Worm (Caenorhabditis elegans) whole organism, L3 larva: ENCODE data around the gene yars-2.

Experiments
- aly-2 ChIP-seq: fragments of 150-350 bp; optimal IDR thresholded peaks from 2 replicates; lab custom pipeline; 2014; ENCODE audit warnings: missing biosample characterization, missing genetic modification characterization
- ama-1 ChIP-seq: fragments of 150-350 bp; optimal IDR thresholded peaks from 2 replicates; lab custom pipeline; 2018
- lin-15B ChIP-seq: fragments of 150-350 bp; optimal IDR thresholded peaks from 2 replicates; lab custom pipeline; 2014; ENCODE audit warnings: missing biosample characterization, missing genetic modification characterization
- lin-39 ChIP-seq: fragments of 150-350 bp; optimal IDR thresholded peaks from 2 replicates; lab custom pipeline; 2018; ENCODE audit warnings: missing biosample characterization, missing genetic modification reagents, missing genetic modification characterization
- nhr-11 ChIP-seq: fragments of 150-350 bp; optimal IDR thresholded peaks from 2 replicates; lab custom pipeline; 2014; ENCODE audit warnings: missing biosample characterization, missing genetic modification characterization
- pha-4 ChIP-seq: fragments of 150-350 bp; optimal IDR thresholded peaks from 2 replicates; lab custom pipeline; 2014; ENCODE audit warnings: missing biosample characterization, missing genetic modification reagents, missing genetic modification characterization
- pqm-1 ChIP-seq: fragments of 150-350 bp; optimal IDR thresholded peaks from 2 replicates; lab custom pipeline; 2017; ENCODE audit warnings: missing biosample characterization, missing genetic modification characterization, inconsistent platforms
- skn-1 ChIP-seq: fragments of 150-350 bp; optimal IDR thresholded peaks from 2 replicates; lab custom pipeline; 2014; ENCODE audit warnings: missing biosample characterization, missing genetic modification characterization
- unc-62 ChIP-seq: fragments of 150-350 bp; sonication (generic microtip); optimal IDR thresholded peaks from 4 replicates; lab custom pipeline; 2014; ENCODE audit warnings: missing biosample characterization, missing genetic modification reagents, missing genetic modification characterization
- ztf-11 ChIP-seq: fragments of 150-350 bp; optimal IDR thresholded peaks from 2 replicates; lab custom pipeline; 2014; ENCODE audit warnings: missing biosample characterization, missing genetic modification characterization

ce11 chrIV:4724562-4724961, 12.1 kb upstream of the yars-2 start, which contains the start of gene K08F11.1:
- no peak for TF ChIP-seq lin-39 (tag; lab: Kevin White, UChicago)
- no peak for TF ChIP-seq unc-62 (GFP tag; lab: Kevin White, UChicago)
- TF ChIP-seq skn-1 (tag; lab: Kevin White, UChicago), result no peak
- no peak for TF ChIP-seq ztf-11 (tag; lab: Kevin White, UChicago)
- TF ChIP-seq aly-2 (tag; lab: Kevin White, UChicago), result no peak
- no peak for TF ChIP-seq lin-15B (tag; lab: Kevin White, UChicago)
- no peak for TF ChIP-seq nhr-11 (tag; lab: Kevin White, UChicago)
- no peak for TF ChIP-seq pha-4
- no peak for TF ChIP-seq ama-1 (lab: Kevin White, UChicago)
- no peak for TF ChIP-seq pqm-1 (tag; lab: Kevin White, UChicago)
